Worm (Caenorhabditis elegans) whole organism, L3 larva: ENCODE data around the gene somi-1.
A peak's percentile ranks its signal among the peaks of the same experiment; 100 is the strongest.

ENCODE experiments used
- ZK546.5 ChIP-seq: sonication (generic microtip); optimal IDR thresholded peaks from 2 replicates; lab custom pipeline; 2017; ENCODE audit warnings: missing biosample characterization, missing genetic modification characterization
- aly-2 ChIP-seq: fragments of 150-350 bp; optimal IDR thresholded peaks from 2 replicates; lab custom pipeline; 2014; ENCODE audit warnings: missing biosample characterization, missing genetic modification characterization
- ama-1 ChIP-seq: fragments of 150-350 bp; optimal IDR thresholded peaks from 2 replicates; lab custom pipeline; 2018
- ceh-16 ChIP-seq: sonication (generic microtip); optimal IDR thresholded peaks from 2 replicates; lab custom pipeline; 2017; ENCODE audit warnings: missing biosample characterization, missing genetic modification characterization
- ceh-9 ChIP-seq: sonication (generic microtip); optimal IDR thresholded peaks from 2 replicates; lab custom pipeline; 2018; ENCODE audit warnings: missing biosample characterization, missing genetic modification characterization
- daf-12 ChIP-seq: fragments of 150-350 bp; optimal IDR thresholded peaks from 2 replicates; lab custom pipeline; 2014; ENCODE audit warnings: missing biosample characterization, missing genetic modification reagents, missing genetic modification characterization
- egl-5 ChIP-seq: fragments of 150-350 bp; optimal IDR thresholded peaks from 2 replicates; lab custom pipeline; 2017; ENCODE audit warnings: missing biosample characterization, missing genetic modification reagents, missing genetic modification characterization, inconsistent platforms
- elt-2 ChIP-seq: sonication (generic microtip); optimal IDR thresholded peaks from 2 replicates; lab custom pipeline; 2016; ENCODE audit warnings: missing genetic modification reagents, mild to moderate bottlenecking, missing genetic modification characterization, missing compliant biosample characterization
- eor-1 ChIP-seq, 2 experiments: fragments of 150-350 bp; optimal IDR thresholded peaks; 2 replicates each; lab custom pipeline; 2014 to 2018; ENCODE audit warnings: missing biosample characterization in 2 of 2, missing genetic modification characterization in 2 of 2
- fkh-10 ChIP-seq: sonication (generic microtip); optimal IDR thresholded peaks from 2 replicates; lab custom pipeline; 2017; ENCODE audit warnings: missing biosample characterization, missing genetic modification reagents, missing genetic modification characterization
- fkh-2 ChIP-seq: fragments of 150-350 bp; optimal IDR thresholded peaks from 2 replicates; lab custom pipeline; 2014; ENCODE audit warnings: missing biosample characterization, missing genetic modification reagents, missing genetic modification characterization
- fos-1 ChIP-seq: fragments of 150-350 bp; optimal IDR thresholded peaks from 2 replicates; lab custom pipeline; 2014; ENCODE audit warnings: missing biosample characterization, missing genetic modification characterization
- hmg-11 ChIP-seq: sonication (generic microtip); optimal IDR thresholded peaks from 2 replicates; lab custom pipeline; 2016; ENCODE audit warnings: missing genetic modification characterization, missing compliant biosample characterization
- jun-1 ChIP-seq: fragments of 150-350 bp; optimal IDR thresholded peaks from 2 replicates; lab custom pipeline; 2014; ENCODE audit warnings: missing biosample characterization, missing genetic modification reagents, missing genetic modification characterization
- lin-39 ChIP-seq: fragments of 150-350 bp; optimal IDR thresholded peaks from 2 replicates; lab custom pipeline; 2018; ENCODE audit warnings: missing biosample characterization, missing genetic modification reagents, missing genetic modification characterization
- mdl-1 ChIP-seq: fragments of 150-350 bp; optimal IDR thresholded peaks from 2 replicates; lab custom pipeline; 2014; ENCODE audit warnings: missing biosample characterization, missing genetic modification characterization
- mml-1 ChIP-seq: fragments of 150-350 bp; sonication (generic microtip); optimal IDR thresholded peaks from 3 replicates; lab custom pipeline; 2014; ENCODE audit warnings: missing biosample characterization, missing genetic modification characterization
- nfya-1 ChIP-seq: sonication (generic microtip); optimal IDR thresholded peaks from 2 replicates; lab custom pipeline; 2017; ENCODE audit warnings: missing genetic modification characterization, mild to moderate bottlenecking, missing compliant biosample characterization, antibody characterized with exemption, moderate library complexity; ENCODE audit not compliant: insufficient read depth
- nhr-11 ChIP-seq: fragments of 150-350 bp; optimal IDR thresholded peaks from 2 replicates; lab custom pipeline; 2014; ENCODE audit warnings: missing biosample characterization, missing genetic modification characterization
- nhr-23 ChIP-seq: fragments of 150-350 bp; optimal IDR thresholded peaks from 2 replicates; lab custom pipeline; 2014; ENCODE audit warnings: missing biosample characterization, missing genetic modification reagents, missing genetic modification characterization
- nhr-237 ChIP-seq: fragments of 150-350 bp; optimal IDR thresholded peaks from 2 replicates; lab custom pipeline; 2014; ENCODE audit warnings: missing biosample characterization, missing genetic modification characterization
- nhr-43 ChIP-seq: sonication (generic microtip); optimal IDR thresholded peaks from 2 replicates; lab custom pipeline; 2016; ENCODE audit warnings: mild to moderate bottlenecking, missing genetic modification characterization, missing compliant biosample characterization; ENCODE audit not compliant: poor library complexity, severe bottlenecking
- nhr-67 ChIP-seq: fragments of 150-350 bp; optimal IDR thresholded peaks from 2 replicates; lab custom pipeline; 2014; ENCODE audit warnings: missing biosample characterization, missing genetic modification characterization
- pha-4 ChIP-seq: fragments of 150-350 bp; optimal IDR thresholded peaks from 2 replicates; lab custom pipeline; 2014; ENCODE audit warnings: missing biosample characterization, missing genetic modification reagents, missing genetic modification characterization
- pqm-1 ChIP-seq: fragments of 150-350 bp; optimal IDR thresholded peaks from 2 replicates; lab custom pipeline; 2017; ENCODE audit warnings: missing biosample characterization, missing genetic modification characterization, inconsistent platforms
- sea-2 ChIP-seq: fragments of 150-350 bp; sonication (generic microtip); optimal IDR thresholded peaks from 4 replicates; lab custom pipeline; 2014; ENCODE audit warnings: missing biosample characterization, missing genetic modification reagents, missing genetic modification characterization
- skn-1 ChIP-seq: fragments of 150-350 bp; optimal IDR thresholded peaks from 2 replicates; lab custom pipeline; 2014; ENCODE audit warnings: missing biosample characterization, missing genetic modification characterization
- snpc-4 ChIP-seq: fragments of 150-350 bp; optimal IDR thresholded peaks from 2 replicates; lab custom pipeline; 2014; ENCODE audit warnings: missing biosample characterization, missing genetic modification characterization
- tbx-2 ChIP-seq: sonication (generic microtip); optimal IDR thresholded peaks from 2 replicates; lab custom pipeline; 2016; ENCODE audit warnings: mild to moderate bottlenecking, missing genetic modification characterization, missing compliant biosample characterization
- unc-39 ChIP-seq: sonication (generic microtip); optimal IDR thresholded peaks from 4 replicates; lab custom pipeline; 2017; ENCODE audit warnings: missing biosample characterization, missing genetic modification characterization
- unc-62 ChIP-seq: fragments of 150-350 bp; sonication (generic microtip); optimal IDR thresholded peaks from 4 replicates; lab custom pipeline; 2014; ENCODE audit warnings: missing biosample characterization, missing genetic modification reagents, missing genetic modification characterization
- zag-1 ChIP-seq: fragments of 150-350 bp; optimal IDR thresholded peaks from 2 replicates; lab custom pipeline; 2014; ENCODE audit warnings: missing biosample characterization, missing genetic modification characterization
- ztf-11 ChIP-seq: fragments of 150-350 bp; optimal IDR thresholded peaks from 2 replicates; lab custom pipeline; 2014; ENCODE audit warnings: missing biosample characterization, missing genetic modification characterization
- ztf-4 ChIP-seq: fragments of 150-350 bp; optimal IDR thresholded peaks from 2 replicates; lab custom pipeline; 2014; ENCODE audit warnings: missing biosample characterization, missing genetic modification characterization

Gene somi-1

ce11 chrV:13371336-13371735 lies 19.9 kb downstream of the somi-1 start (continued):
- TF ChIP-seq hmg-11 (no peak), nhr-11 (tag; lab: Kevin White, UChicago) (no peak)

- TF ChIP-seq nhr-23 (no peak), hmg-11 (no peak), ceh-9 (tag; lab: Kevin White, UChicago) (no peak), elt-2 (tag; lab: Kevin White, UChicago) (no peak), unc-62 (GFP tag; lab: Kevin White, UChicago) (no peak), egl-5 (no peak), mml-1 (tag; lab: Kevin White, UChicago) (no peak), nhr-43 (no peak), ceh-16 (tag; lab: Kevin White, UChicago) (no peak), fos-1 (tag; lab: Kevin White, UChicago) (no peak), fkh-2 (tag; lab: Kevin White, UChicago) (no peak), ztf-4 (tag; lab: Kevin White, UChicago) (no peak), unc-39 (no peak), tbx-2 (tag; lab: Kevin White, UChicago) (no peak), pqm-1 (tag; lab: Kevin White, UChicago) (no peak), ztf-11 (no peak), nfya-1 (tag; lab: Kevin White, UChicago) (no peak), nhr-67 (no peak)
These were observed 20.9 kb downstream of the somi-1 start for ce11 chrV:13370265-13370664.

- TF ChIP-seq fkh-10 (GFP tag; lab: Kevin White, UChicago) (no peak), pha-4 (no peak), zag-1 (tag; lab: Kevin White, UChicago) (no peak), sea-2 (GFP tag; lab: Kevin White, UChicago) (no peak), unc-62 (GFP tag; lab: Kevin White, UChicago) (no peak), pqm-1 (tag; lab: Kevin White, UChicago) (peak; percentile 79), eor-1 (tag; optimal IDR thresholded peaks at IDR 0.05; lab: Kevin White, UChicago) (no peak), skn-1 (tag; lab: Kevin White, UChicago) (no peak), ztf-4 (tag; lab: Kevin White, UChicago) (no peak), nhr-43 (peak; percentile 28), fkh-2 (tag; lab: Kevin White, UChicago) (no peak), hmg-11 (no peak), snpc-4 (tag; lab: Kevin White, UChicago) (no peak), aly-2 (tag; lab: Kevin White, UChicago) (no peak), mdl-1 (tag; lab: Kevin White, UChicago) (no peak), ama-1 (lab: Kevin White, UChicago) (no peak), lin-39 (tag; lab: Kevin White, UChicago) (no peak), jun-1 (peak; percentile 73), nhr-237 (tag; lab: Kevin White, UChicago) (no peak), daf-12 (no peak), elt-2 (tag; lab: Kevin White, UChicago) (peak; percentile 83)
These were observed 21.5 kb downstream of the somi-1 start for ce11 chrV:13369663-13370062.

ce11 chrV:13367024-13367423 lies 24.2 kb downstream of the somi-1 start, which contains the start of gene srx-125:
srx-125 (plus strand) TSS chrV:13367324.
- TF ChIP-seq nhr-11 (tag; lab: Kevin White, UChicago), result no peak
- TF ChIP-seq ceh-16 (tag; lab: Kevin White, UChicago), result no peak
- TF ChIP-seq eor-1 (tag; optimal IDR thresholded peaks at IDR 0.05; lab: Kevin White, UChicago), result no peak
- TF ChIP-seq nhr-67, result no peak
- no peak for TF ChIP-seq ztf-4 (tag; lab: Kevin White, UChicago)
- TF ChIP-seq aly-2 (tag; lab: Kevin White, UChicago), result no peak
- TF ChIP-seq fos-1 (tag; lab: Kevin White, UChicago), result no peak
- no peak for TF ChIP-seq pha-4
- TF ChIP-seq tbx-2 (tag; lab: Kevin White, UChicago), result no peak
- TF ChIP-seq daf-12, result no peak
- no peak for TF ChIP-seq ZK546.5
- TF ChIP-seq nhr-237 (tag; lab: Kevin White, UChicago), result no peak
- no peak for TF ChIP-seq sea-2 (GFP tag; lab: Kevin White, UChicago)
- no peak for TF ChIP-seq elt-2 (tag; lab: Kevin White, UChicago)

ce11 chrV:13366488-13366887 lies 24.7 kb downstream of the somi-1 start:
- TF ChIP-seq fkh-10 (GFP tag; lab: Kevin White, UChicago) (peak; percentile 56), pha-4 (no peak)
